Fruit fly (Drosophila melanogaster) Kc167 (cell line): Measurements from ENCODE around the gene Atg5.

ENCODE experiments used
- Sin3A ChIP-seq: fragments of >200 bp; optimal IDR thresholded peaks from 2 replicates; lab custom pipeline; 2018; ENCODE audit warnings: missing external identifiers
- h ChIP-seq: fragments of >200 bp; optimal IDR thresholded peaks from 3 replicates; lab custom pipeline; 2018; ENCODE audit warnings: missing external identifiers

DNA sequence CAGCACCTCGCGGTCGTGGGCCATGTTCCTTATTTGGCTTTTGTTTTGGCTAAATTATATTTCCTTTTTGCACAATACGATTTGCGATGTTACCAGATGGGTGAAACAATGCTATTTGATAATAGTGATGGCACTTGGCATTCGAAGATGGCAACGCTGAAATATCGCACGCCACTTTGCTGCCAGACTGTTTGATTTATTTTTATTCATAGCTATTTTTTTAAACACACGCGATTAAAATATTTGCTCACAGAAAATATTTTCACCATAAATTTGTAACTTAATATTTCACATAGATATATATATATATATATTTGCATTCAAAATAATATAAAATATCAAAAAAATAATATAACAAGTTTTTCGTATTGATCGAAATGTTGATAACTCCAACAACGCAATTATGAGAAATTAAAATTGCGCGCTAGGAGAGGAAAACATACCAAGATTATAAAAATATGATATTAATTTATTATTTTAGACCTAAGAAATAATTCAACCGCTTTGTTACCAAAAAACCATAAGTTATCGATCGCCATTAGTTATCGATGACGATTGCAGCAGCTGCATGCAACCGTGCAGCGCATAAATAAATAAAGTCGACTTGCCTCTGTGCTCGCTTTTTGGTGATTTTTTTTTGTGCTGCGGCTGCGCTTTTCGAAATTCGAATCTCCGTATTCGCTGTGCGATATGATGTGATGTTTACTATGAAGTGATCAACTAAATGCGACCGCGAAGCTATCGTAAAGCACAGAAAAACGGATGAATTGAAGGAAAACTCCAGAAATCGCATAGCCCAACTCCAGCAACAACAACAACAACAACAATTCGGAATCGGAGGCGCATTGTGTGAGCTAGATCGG lies at the start of gene Atg5, which contains the start of gene Dok:
- TF ChIP-seq Sin3A (lab: Kevin White, UChicago) (no peak), h (no peak)
